Fruit fly (Drosophila melanogaster) whole organism, embryonic: ENCODE results near the gene ND-39.

Source experiments
- Atf-2 ChIP-seq: fragments of 200-800 bp; sonication (Bioruptor generic); optimal IDR thresholded peaks from 2 replicates; lab custom pipeline; 2016; ENCODE audit warnings: missing biosample characterization, missing genetic modification characterization
- B-H2 ChIP-seq: fragments of 200-800 bp; sonication (Bioruptor generic); optimal IDR thresholded peaks from 2 replicates; lab custom pipeline; 2018; ENCODE audit warnings: missing biosample characterization, mild to moderate bottlenecking, missing genetic modification characterization
- Blimp-1 ChIP-seq: fragments of 200-800 bp; sonication (Bioruptor generic); optimal IDR thresholded peaks from 3 replicates; lab custom pipeline; 2018; ENCODE audit warnings: missing biosample characterization, missing genetic modification characterization, mild to moderate bottlenecking, moderate library complexity, missing genetic modification reagents
- C15 ChIP-seq: fragments of 200-800 bp; sonication (Bioruptor generic); IDR thresholded peaks from 3 replicates; pipeline ENCODE4 v1.3.6; 2022; ENCODE audit warnings: missing biosample characterization, missing genetic modification characterization
- CG10274 ChIP-seq: fragments of 200-800 bp; sonication (Bioruptor generic); optimal IDR thresholded peaks from 3 replicates; lab custom pipeline; 2017; ENCODE audit warnings: missing biosample characterization, mild to moderate bottlenecking, missing genetic modification characterization
- CG10321 ChIP-seq: fragments of 200-800 bp; sonication (Bioruptor generic); IDR thresholded peaks from 2 replicates; pipeline ENCODE4 v1.3.6; 2022; ENCODE audit warnings: missing biosample characterization, missing genetic modification characterization
- CG11085 ChIP-seq: fragments of 200-800 bp; sonication (Bioruptor generic); IDR thresholded peaks from 2 replicates; pipeline ENCODE4 v1.3.6; 2022; ENCODE audit warnings: missing biosample characterization, missing genetic modification characterization
- CG12155 ChIP-seq: fragments of 200-800 bp; sonication (Bioruptor generic); optimal IDR thresholded peaks from 3 replicates; lab custom pipeline; 2016; ENCODE audit warnings: missing biosample characterization, missing genetic modification characterization
- CG12744 ChIP-seq: fragments of 200-800 bp; sonication (Bioruptor generic); optimal IDR thresholded peaks from 2 replicates; lab custom pipeline; 2016; ENCODE audit warnings: missing biosample characterization, missing genetic modification characterization
- CG13894 ChIP-seq: fragments of 200-800 bp; sonication (Bioruptor generic); optimal IDR thresholded peaks from 3 replicates; lab custom pipeline; 2018; ENCODE audit warnings: missing biosample characterization, mild to moderate bottlenecking, missing genetic modification characterization, moderate library complexity
- CG14014 ChIP-seq: fragments of 200-800 bp; sonication (Bioruptor generic); IDR thresholded peaks from 2 replicates; pipeline ENCODE4 v1.3.6; 2022; ENCODE audit warnings: missing biosample characterization, missing genetic modification characterization
- CG14710 ChIP-seq: fragments of 200-800 bp; sonication (Bioruptor generic); optimal IDR thresholded peaks from 3 replicates; lab custom pipeline; 2019; ENCODE audit warnings: missing biosample characterization, mild to moderate bottlenecking, missing genetic modification characterization, moderate library complexity
- CG1603 ChIP-seq: fragments of 200-800 bp; sonication (Bioruptor generic); optimal IDR thresholded peaks from 2 replicates; lab custom pipeline; 2019; ENCODE audit warnings: missing biosample characterization, mild to moderate bottlenecking, missing genetic modification characterization, moderate library complexity
- CG1832 ChIP-seq: fragments of 200-800 bp; sonication (Bioruptor generic); optimal IDR thresholded peaks from 2 replicates; lab custom pipeline; 2017; ENCODE audit warnings: missing biosample characterization, mild to moderate bottlenecking, missing genetic modification characterization, inconsistent platforms
- CG2889 ChIP-seq: fragments of 200-800 bp; sonication (Bioruptor generic); IDR thresholded peaks from 3 replicates; pipeline ENCODE4 v1.3.6; 2022; ENCODE audit warnings: missing biosample characterization, missing genetic modification characterization
- CG33213 ChIP-seq: fragments of 200-800 bp; sonication (Bioruptor generic); optimal IDR thresholded peaks from 3 replicates; lab custom pipeline; 2016; ENCODE audit warnings: missing biosample characterization, missing genetic modification characterization
- CG4730 ChIP-seq: fragments of 200-800 bp; sonication (Bioruptor generic); IDR thresholded peaks from 2 replicates; pipeline ENCODE4 v1.3.6; 2022; ENCODE audit warnings: missing biosample characterization, missing genetic modification characterization
- CG6813 ChIP-seq: fragments of 200-800 bp; sonication (Bioruptor generic); optimal IDR thresholded peaks from 2 replicates; lab custom pipeline; 2017; ENCODE audit warnings: missing biosample characterization, missing genetic modification characterization, mild to moderate bottlenecking, moderate library complexity, missing genetic modification reagents
- CG8388 ChIP-seq: fragments of 200-800 bp; sonication (Bioruptor generic); optimal IDR thresholded peaks from 2 replicates; lab custom pipeline; 2019; ENCODE audit warnings: missing biosample characterization, mild to moderate bottlenecking, missing genetic modification characterization, moderate library complexity
- Chrac-16 ChIP-seq: fragments of 200-800 bp; sonication (Bioruptor generic); optimal IDR thresholded peaks from 3 replicates; lab custom pipeline; 2016; ENCODE audit warnings: missing biosample characterization, missing genetic modification characterization
- D19A ChIP-seq: fragments of 200-800 bp; optimal IDR thresholded peaks from 3 replicates; lab custom pipeline; 2019; ENCODE audit warnings: missing biosample characterization, mild to moderate bottlenecking, missing genetic modification characterization, moderate library complexity
- Dll ChIP-seq: fragments of 200-800 bp; sonication (Bioruptor generic); IDR thresholded peaks from 4 replicates; pipeline ENCODE4 v1.3.6; 2022; ENCODE audit warnings: missing biosample characterization, missing genetic modification characterization; ENCODE audit not compliant: partially characterized antibody
- HLH3B ChIP-seq: fragments of 200-800 bp; sonication (Bioruptor generic); IDR thresholded peaks from 2 replicates; pipeline ENCODE4 v1.3.6; 2022; ENCODE audit warnings: missing biosample characterization, missing genetic modification characterization
- Opbp ChIP-seq: fragments of 200-800 bp; sonication (Bioruptor generic); IDR thresholded peaks from 3 replicates; pipeline ENCODE4 v1.3.6; 2022; ENCODE audit warnings: missing biosample characterization, missing genetic modification characterization; ENCODE audit not compliant: partially characterized antibody
- Sry-β ChIP-seq: fragments of 200-800 bp; sonication (Bioruptor generic); optimal IDR thresholded peaks from 2 replicates; lab custom pipeline; 2018; ENCODE audit warnings: missing biosample characterization, mild to moderate bottlenecking, missing genetic modification characterization, moderate library complexity
- Sry-δ ChIP-seq: fragments of 200-800 bp; sonication (Bioruptor generic); optimal IDR thresholded peaks from 2 replicates; lab custom pipeline; 2016; ENCODE audit warnings: missing biosample characterization, missing genetic modification characterization
- abd-A ChIP-seq: fragments of 200-800 bp; sonication (Bioruptor generic); optimal IDR thresholded peaks from 3 replicates; lab custom pipeline; 2019; ENCODE audit warnings: missing biosample characterization, mild to moderate bottlenecking, missing genetic modification characterization, moderate library complexity
- ato ChIP-seq: fragments of 200-800 bp; sonication (Bioruptor generic); IDR thresholded peaks from 2 replicates; pipeline ENCODE4 v1.3.6; 2022; ENCODE audit warnings: missing biosample characterization, missing genetic modification characterization; ENCODE audit not compliant: partially characterized antibody
- bcd ChIP-seq: fragments of 200-800 bp; sonication (Bioruptor generic); optimal IDR thresholded peaks from 2 replicates; lab custom pipeline; 2017; ENCODE audit warnings: missing biosample characterization, mild to moderate bottlenecking, missing genetic modification characterization
- cad ChIP-seq: fragments of >200 bp; optimal IDR thresholded peaks from 2 replicates; lab custom pipeline; 2017; ENCODE audit warnings: missing biosample characterization, missing genetic modification characterization
- dan ChIP-seq: fragments of 200-800 bp; sonication (Bioruptor generic); IDR thresholded peaks from 2 replicates; pipeline ENCODE4 v1.3.6; 2022; ENCODE audit warnings: missing biosample characterization, missing genetic modification characterization
- disco-r ChIP-seq: fragments of 200-800 bp; sonication (Bioruptor generic); optimal IDR thresholded peaks from 2 replicates; lab custom pipeline; 2016; ENCODE audit warnings: missing biosample characterization, missing genetic modification characterization
- gfzf ChIP-seq: fragments of 200-800 bp; sonication (Bioruptor generic); optimal IDR thresholded peaks from 2 replicates; lab custom pipeline; 2016; ENCODE audit warnings: missing biosample characterization, mild to moderate bottlenecking, missing genetic modification characterization, moderate library complexity
- hth ChIP-seq: fragments of >200 bp; optimal IDR thresholded peaks from 2 replicates; lab custom pipeline; 2017; ENCODE audit warnings: inconsistent platforms
- kay ChIP-seq: fragments of 200-800 bp; sonication (Bioruptor generic); optimal IDR thresholded peaks from 2 replicates; lab custom pipeline; 2016; ENCODE audit warnings: missing biosample characterization, missing genetic modification characterization
- mam ChIP-seq: fragments of 200-800 bp; sonication (Bioruptor generic); optimal IDR thresholded peaks from 3 replicates; lab custom pipeline; 2016; ENCODE audit warnings: missing biosample characterization, missing genetic modification characterization
- nerfin-1 ChIP-seq: fragments of 200-800 bp; sonication (Bioruptor generic); optimal IDR thresholded peaks from 3 replicates; lab custom pipeline; 2019; ENCODE audit warnings: missing biosample characterization, mild to moderate bottlenecking, missing genetic modification characterization, moderate library complexity
- nom ChIP-seq: fragments of 200-800 bp; sonication (Bioruptor generic); optimal IDR thresholded peaks from 2 replicates; lab custom pipeline; 2017; ENCODE audit warnings: missing biosample characterization, missing genetic modification characterization, mild to moderate bottlenecking, moderate library complexity, missing genetic modification reagents
- prd ChIP-seq, 3 experiments: fragments of >200 bp in 2 of 3; fragments of 200-800 bp in 1 of 3; sonication (Bioruptor generic) in 1 of 3; optimal IDR thresholded peaks in 2 of 3; IDR thresholded peaks in 1 of 3; 2 replicates in 2 of 3; 3 replicates in 1 of 3; pipeline versions ENCODE4 v1.3.6 to Lab custom; 2017 to 2022; ENCODE audit warnings: missing biosample characterization in 1 of 3, missing genetic modification characterization in 1 of 3
- salm ChIP-seq: fragments of 200-800 bp; sonication (Bioruptor generic); optimal IDR thresholded peaks from 2 replicates; lab custom pipeline; 2018; ENCODE audit warnings: missing biosample characterization, mild to moderate bottlenecking, missing genetic modification characterization
- schlank ChIP-seq: fragments of 200-800 bp; sonication (Bioruptor generic); optimal IDR thresholded peaks from 2 replicates; lab custom pipeline; 2018; ENCODE audit warnings: missing biosample characterization, mild to moderate bottlenecking, missing genetic modification characterization
- scrt ChIP-seq: fragments of 200-800 bp; sonication (Bioruptor generic); optimal IDR thresholded peaks from 2 replicates; lab custom pipeline; 2018; ENCODE audit warnings: missing biosample characterization, mild to moderate bottlenecking, missing genetic modification characterization, moderate library complexity
- sd ChIP-seq: fragments of 200-800 bp; sonication (Bioruptor generic); optimal IDR thresholded peaks from 3 replicates; lab custom pipeline; 2018; ENCODE audit warnings: missing biosample characterization, mild to moderate bottlenecking, missing genetic modification characterization, moderate library complexity
- sens-2 ChIP-seq: fragments of 200-800 bp; sonication (Bioruptor generic); IDR thresholded peaks from 2 replicates; pipeline ENCODE4 v1.3.6; 2022; ENCODE audit warnings: missing biosample characterization, missing genetic modification characterization
- sim ChIP-seq: fragments of 200-800 bp; sonication (Bioruptor generic); IDR thresholded peaks from 2 replicates; pipeline ENCODE4 v1.3.6; 2022; ENCODE audit warnings: missing biosample characterization, missing genetic modification characterization
- slou ChIP-seq: fragments of 200-800 bp; sonication (Bioruptor generic); optimal IDR thresholded peaks from 3 replicates; lab custom pipeline; 2016; ENCODE audit warnings: missing biosample characterization, missing genetic modification characterization
- sr ChIP-seq: fragments of 200-800 bp; sonication (Bioruptor generic); IDR thresholded peaks from 3 replicates; pipeline ENCODE4 v1.3.6; 2022; ENCODE audit warnings: missing biosample characterization, missing genetic modification characterization
- trem ChIP-seq: fragments of 200-800 bp; optimal IDR thresholded peaks from 3 replicates; lab custom pipeline; 2019; ENCODE audit warnings: missing biosample characterization, mild to moderate bottlenecking, missing genetic modification characterization, moderate library complexity
- tx ChIP-seq: fragments of 200-800 bp; sonication (Bioruptor generic); optimal IDR thresholded peaks from 2 replicates; lab custom pipeline; 2016; ENCODE audit warnings: missing biosample characterization, missing genetic modification characterization
- vnd ChIP-seq: fragments of 200-800 bp; sonication (Bioruptor generic); IDR thresholded peaks from 3 replicates; pipeline ENCODE4 v1.3.6; 2022; ENCODE audit warnings: missing biosample characterization, missing genetic modification characterization; ENCODE audit not compliant: partially characterized antibody
- vvl ChIP-seq: fragments of 200-800 bp; sonication (Bioruptor generic); IDR thresholded peaks from 2 replicates; pipeline ENCODE4 v1.3.6; 2022; ENCODE audit warnings: missing biosample characterization, missing genetic modification characterization

ND-39 gene

dm6 chr3L:20474789-20475208 lies 17.1 kb upstream of the ND-39 start (continued):
- TF ChIP-seq Sry-δ, result peak; percentile 48
- TF ChIP-seq CG2889 (GFP tag; lab: Robert Waterston, UW), result no peak
- TF ChIP-seq HLH3B, result no peak
- no peak for TF ChIP-seq cad
- TF ChIP-seq B-H2 (GFP tag; lab: Kevin White, UChicago), result peak; percentile 92
- TF ChIP-seq dan (GFP tag; lab: Robert Waterston, UW), result no peak
- peak; percentile 51 for TF ChIP-seq nom
- peak; percentile 74 for TF ChIP-seq schlank
- TF ChIP-seq Dll, result no peak
- TF ChIP-seq vnd (GFP tag; lab: Robert Waterston, UW), result no peak
- peak; percentile 74 for TF ChIP-seq Atf-2 (GFP tag; lab: Kevin White, UChicago)
- TF ChIP-seq CG1832 (GFP tag; lab: Kevin White, UChicago), result no peak
- peak; percentile 80 for TF ChIP-seq CG14710 (tag; lab: Kevin White, UChicago)
- TF ChIP-seq nerfin-1 (tag; lab: Kevin White, UChicago), result peak; percentile 62
- TF ChIP-seq gfzf, result peak; percentile 19
- TF ChIP-seq C15 (GFP tag; lab: Robert Waterston, UW), result no peak
- TF ChIP-seq D19A, result peak; percentile 82
- TF ChIP-seq sd, result peak; percentile 58
- no peak for TF ChIP-seq CG4730 (GFP tag; lab: Robert Waterston, UW)
- peak; percentile 76 for TF ChIP-seq kay (GFP tag; lab: Kevin White, UChicago)
- peak; percentile 82 for TF ChIP-seq CG6813 (GFP tag; lab: Kevin White, UChicago)
- TF ChIP-seq prd (optimal IDR thresholded peaks at IDR 0.05; lab: Kevin White, UChicago), result no peak
- no peak for TF ChIP-seq prd (GFP tag; IDR thresholded peaks at IDR 0.05; lab: Robert Waterston, UW)
- TF ChIP-seq CG12155 (GFP tag; lab: Kevin White, UChicago), result peak; percentile 88
- peak; percentile 82 for TF ChIP-seq CG33213
- TF ChIP-seq tx (GFP tag; lab: Kevin White, UChicago), result peak; percentile 76
- no peak for TF ChIP-seq sr (GFP tag; lab: Robert Waterston, UW)
- peak; percentile 76 for TF ChIP-seq scrt (GFP tag; lab: Kevin White, UChicago)
- TF ChIP-seq CG11085 (GFP tag; lab: Robert Waterston, UW), result no peak
- TF ChIP-seq CG12744, result peak; percentile 74
- TF ChIP-seq slou (GFP tag; lab: Kevin White, UChicago), result peak; percentile 79
- peak; percentile 77 for TF ChIP-seq Blimp-1 (GFP tag; lab: Kevin White, UChicago)
- no peak for TF ChIP-seq sim (GFP tag; lab: Robert Waterston, UW)
- TF ChIP-seq disco-r (GFP tag; lab: Kevin White, UChicago), result peak; percentile 29
- TF ChIP-seq CG10274 (GFP tag; lab: Kevin White, UChicago), result peak; percentile 60
- peak; percentile 70 for TF ChIP-seq trem
- no peak for TF ChIP-seq Sry-β (GFP tag; lab: Kevin White, UChicago)
- no peak for TF ChIP-seq sens-2 (GFP tag; lab: Robert Waterston, UW)
- no peak for TF ChIP-seq hth (lab: Kevin White, UChicago)
- no peak for TF ChIP-seq CG10321 (GFP tag; lab: Robert Waterston, UW)
- peak; percentile 85 for TF ChIP-seq CG1603 (tag; lab: Kevin White, UChicago)
- TF ChIP-seq CG14014 (GFP tag; lab: Robert Waterston, UW), result no peak
- peak; percentile 88 for TF ChIP-seq Chrac-16 (GFP tag; lab: Kevin White, UChicago)
- TF ChIP-seq ato (GFP tag; lab: Robert Waterston, UW), result no peak
- TF ChIP-seq bcd, result peak; percentile 89
- peak; percentile 95 for TF ChIP-seq mam (GFP tag; lab: Kevin White, UChicago)
- TF ChIP-seq CG8388, result peak; percentile 78
- TF ChIP-seq Opbp (GFP tag; lab: Robert Waterston, UW), result no peak
- TF ChIP-seq vvl, result no peak
- TF ChIP-seq salm, result peak; percentile 37
- TF ChIP-seq abd-A, result peak; percentile 94
- TF ChIP-seq CG13894, result peak; percentile 91
